Worm (Caenorhabditis elegans): ENCODE data around the gene T25D3.3.

T25D3.3 gene

ce11 chrII:178146-178545 lies 25.8 kb downstream of the T25D3.3 start:
- no peak for TF ChIP-seq tbx-2 (tag; optimal IDR thresholded peaks at IDR 0.05)
- peak; percentile 80 for TF ChIP-seq blmp-1 (tag; optimal IDR thresholded peaks at IDR 0.05)
- no peak for TF ChIP-seq snu-23 (GFP tag; optimal IDR thresholded peaks at IDR 0.05)
- TF ChIP-seq nhr-237 (tag; optimal IDR thresholded peaks at IDR 0.05) = no peak
- no peak for TF ChIP-seq efl-1 (optimal IDR thresholded peaks at IDR 0.05)
- peak in 1 of 2 experiments; percentile 54 for TF ChIP-seq efl-1 (GFP tag; optimal IDR thresholded peaks at IDR 0.05 in 1 of 2)
- TF ChIP-seq nhr-71 (tag; optimal IDR thresholded peaks at IDR 0.05) = no peak
- TF ChIP-seq alr-1 (tag; optimal IDR thresholded peaks at IDR 0.05; ENCODE audit: borderline replicate concordance) = no peak

ce11 chrII:178993-179392 lies 26.6 kb downstream of the T25D3.3 start, which contains the start of gene T01D1.4:
Gene T01D1.4 (minus strand): TSS chrII:179093.
- TF ChIP-seq tbx-2 (tag; optimal IDR thresholded peaks at IDR 0.05) (no peak), aly-2 (tag; optimal IDR thresholded peaks at IDR 0.05) (no peak), mdl-1 (tag; optimal IDR thresholded peaks at IDR 0.05) (no peak), jun-1 (tag; optimal IDR thresholded peaks at IDR 0.05) (no peak), C16A3.4 (tag; optimal IDR thresholded peaks at IDR 0.05) (no peak), lin-35 (GFP tag; optimal IDR thresholded peaks at IDR 0.05) (no peak), unc-62 (GFP tag; optimal IDR thresholded peaks at IDR 0.05) (no peak), irx-1 (tag; optimal IDR thresholded peaks at IDR 0.05) (no peak), lin-13 (GFP tag; optimal IDR thresholded peaks at IDR 0.05) (no peak), ztf-4 (tag; optimal IDR thresholded peaks at IDR 0.05) (no peak), skn-1 (tag; optimal IDR thresholded peaks at IDR 0.05) (no peak)

ce11 chrII:186504-186903 lies 34.1 kb downstream of the T25D3.3 start, which contains the start of gene T01D1.8:
Gene T01D1.8 (plus strand): TSS chrII:186739.
- TF ChIP-seq blmp-1 (tag; optimal IDR thresholded peaks at IDR 0.05) = peak; percentile 66
- TF ChIP-seq unc-130 (tag; optimal IDR thresholded peaks at IDR 0.05) = no peak

ce11 chrII:188967-189366 lies 36.6 kb downstream of the T25D3.3 start, which contains the start of gene T01D1.5:
Gene T01D1.5 (minus strand): TSS chrII:189067.
- TF ChIP-seq efl-1 (optimal IDR thresholded peaks at IDR 0.05) (no peak), efl-1 (GFP tag; optimal IDR thresholded peaks at IDR 0.05 in 1 of 2) (peak in 1 of 2 experiments; percentile 6), nhr-85 (tag) (no peak), pqm-1 (tag; optimal IDR thresholded peaks at IDR 0.05) (no peak), unc-98 (GFP tag; IDR thresholded peaks at IDR 0.05) (no peak), snu-23 (GFP tag; optimal IDR thresholded peaks at IDR 0.05) (no peak)

ce11 chrII:192584-192983 lies 40.2 kb downstream of the T25D3.3 start:
- TF ChIP-seq unc-98 (GFP tag; IDR thresholded peaks at IDR 0.05) = no peak
- no peak for TF ChIP-seq sup-37 (GFP tag; optimal IDR thresholded peaks at IDR 0.05)
- no peak for TF ChIP-seq nhr-11 (tag; optimal IDR thresholded peaks at IDR 0.05)
- TF ChIP-seq tlp-1 (tag; optimal IDR thresholded peaks at IDR 0.05) = no peak
- TF ChIP-seq efl-3 (GFP tag; optimal IDR thresholded peaks at IDR 0.05) = no peak
- TF ChIP-seq nhr-28 (tag; optimal IDR thresholded peaks at IDR 0.05) = no peak
- no peak for TF ChIP-seq mab-9 (GFP tag; IDR thresholded peaks at IDR 0.05)
- no peak for TF ChIP-seq elt-3 (tag; optimal IDR thresholded peaks at IDR 0.05)
- TF ChIP-seq nhr-12 (tag; optimal IDR thresholded peaks at IDR 0.05) = no peak
- TF ChIP-seq lir-3 (tag; optimal IDR thresholded peaks at IDR 0.05; ENCODE audit: poor library complexity) = no peak

- TF ChIP-seq ama-1 (optimal IDR thresholded peaks at IDR 0.05) = no peak
- TF ChIP-seq nhr-20 (tag; optimal IDR thresholded peaks at IDR 0.05) = no peak
- TF ChIP-seq F16B12.6 (tag; optimal IDR thresholded peaks at IDR 0.05) = no peak
- no peak for TF ChIP-seq ces-1 (GFP tag; optimal IDR thresholded peaks at IDR 0.05)
- no peak for TF ChIP-seq ceh-82 (tag; optimal IDR thresholded peaks at IDR 0.05)
- TF ChIP-seq C04F5.9 (tag; optimal IDR thresholded peaks at IDR 0.05) = no peak
- no peak for TF ChIP-seq alr-1 (tag; optimal IDR thresholded peaks at IDR 0.05; ENCODE audit: borderline replicate concordance)
- no peak for TF ChIP-seq sox-4 (tag; optimal IDR thresholded peaks at IDR 0.05)
- no peak for TF ChIP-seq zip-4 (GFP tag; optimal IDR thresholded peaks at IDR 0.05)
- TF ChIP-seq ceh-8 (GFP tag; optimal IDR thresholded peaks at IDR 0.05) = no peak
- TF ChIP-seq mep-1 (tag; optimal IDR thresholded peaks at IDR 0.05) = no peak
- TF ChIP-seq pag-3 (tag; optimal IDR thresholded peaks at IDR 0.05; ENCODE audit: borderline replicate concordance, insufficient read depth) = no peak
- TF ChIP-seq snu-23 (GFP tag; optimal IDR thresholded peaks at IDR 0.05) = no peak
Measured at ce11 chrII:194458-194857, 42.1 kb downstream of the T25D3.3 start, which contains the start of gene abu-11. Gene abu-11 (minus strand): TSS chrII:194558.

Data from whole organism, L1 larva.